Fruit fly (Drosophila melanogaster) whole organism, larva: ENCODE results near the gene CG42263.

Experiments
- noc ChIP-seq: fragments of 200-800 bp; sonication (Bioruptor generic); optimal IDR thresholded peaks from 3 replicates; lab custom pipeline; 2019; ENCODE audit warnings: missing biosample characterization, mild to moderate bottlenecking, missing genetic modification characterization, moderate library complexity

CG42263 gene

dm6 chr3L:19955699-19956098 is at the start of gene CG42263:
TSS of gene CG42263 (minus strand) at chr3L:19955799.
- TF ChIP-seq noc: no peak

- TF ChIP-seq noc: no peak
Measured at dm6 chr3L:20005033-20005782, 49.6 kb upstream of the CG42263 start, which contains the start of gene kug. TSS of gene kug (plus strand) at chr3L:20005301.

dm6 chr3L:20004442-20004869 is 48.9 kb upstream of the CG42263 start:
- TF ChIP-seq noc: no peak

dm6 chr3L:20003235-20003493 is 47.6 kb upstream of the CG42263 start:
- TF ChIP-seq noc: no peak

dm6 chr3L:20002482-20003234 is 47.1 kb upstream of the CG42263 start, which contains the start of gene CG7668:
TSS of gene CG7668 (plus strand) at chr3L:20002736.
- TF ChIP-seq noc: peak; percentile 88

- TF ChIP-seq noc: no peak
Measured at dm6 chr3L:20000878-20001640, 45.5 kb upstream of the CG42263 start.

- no peak for TF ChIP-seq noc
Measured at dm6 chr3L:20000081-20000736, 44.6 kb upstream of the CG42263 start, which contains the start of the genes Tom20 and Gabat. TSS of gene Tom20 (plus strand) at chr3L:20000644. TSS of gene Gabat (minus strand) at chr3L:20000686.

dm6 chr3L:19994015-19994414 is 38.4 kb upstream of the CG42263 start:
- TF ChIP-seq noc: no peak

- no peak for TF ChIP-seq noc
Measured at dm6 chr3L:19991714-19992231, 36.2 kb upstream of the CG42263 start, which contains the start of the genes CG7646 and Nca. TSS of gene CG7646 (plus strand) at chr3L:19991887. TSS of gene Nca (plus strand) at chr3L:19991887.

dm6 chr3L:19991120-19991519 is 35.5 kb upstream of the CG42263 start, which contains the start of gene fln:
TSS of gene fln (minus strand) at chr3L:19991220.
- no peak for TF ChIP-seq noc

- no peak for TF ChIP-seq noc
Measured at dm6 chr3L:19988891-19989290, 33.3 kb upstream of the CG42263 start, which contains the start of gene Csas. TSS of gene Csas (minus strand) at chr3L:19988991.

- TF ChIP-seq noc: no peak
Measured at dm6 chr3L:19985768-19986167, 30.2 kb upstream of the CG42263 start, which contains the start of the genes hale and schuy. TSS of gene hale (minus strand) at chr3L:19985868. TSS of gene schuy (plus strand) at chr3L:19986093.

- no peak for TF ChIP-seq noc
Measured at dm6 chr3L:19981385-19981784, 25.8 kb upstream of the CG42263 start, which contains the start of gene CG17732. TSS of gene CG17732 (plus strand) at chr3L:19981685.

dm6 chr3L:19979592-19979991 is 24.0 kb upstream of the CG42263 start, which contains the start of gene CG14182:
TSS of gene CG14182 (minus strand) at chr3L:19979812.
- TF ChIP-seq noc: no peak

- no peak for TF ChIP-seq noc
Measured at dm6 chr3L:19978088-19978487, 22.5 kb upstream of the CG42263 start.
